Worm (Caenorhabditis elegans) whole organism, mixed stage, embryonic: Measurements from ENCODE around the gene pgl-1.

Experiments
- ceh-43 ChIP-seq: fragments of 200-800 bp; sonication (Bioruptor generic); optimal IDR thresholded peaks from 2 replicates; lab custom pipeline; 2018; ENCODE audit warnings: mild to moderate bottlenecking, missing genetic modification characterization, moderate library complexity, missing compliant biosample characterization
- ces-1 ChIP-seq: fragments of 150-350 bp; optimal IDR thresholded peaks from 2 replicates; lab custom pipeline; 2014; ENCODE audit warnings: missing biosample characterization, missing genetic modification reagents, missing genetic modification characterization
- elt-1 ChIP-seq: sonication (generic microtip); optimal IDR thresholded peaks from 2 replicates; lab custom pipeline; 2017; ENCODE audit warnings: missing genetic modification characterization, mild to moderate bottlenecking, missing compliant biosample characterization, antibody characterized with exemption, moderate library complexity, borderline replicate concordance; ENCODE audit not compliant: insufficient read depth
- elt-3 ChIP-seq: fragments of 150-350 bp; optimal IDR thresholded peaks from 2 replicates; lab custom pipeline; 2014; ENCODE audit warnings: missing biosample characterization, missing genetic modification characterization
- mab-5 ChIP-seq: fragments of 150-350 bp; optimal IDR thresholded peaks from 2 replicates; lab custom pipeline; 2014; ENCODE audit warnings: missing biosample characterization, missing genetic modification characterization
- mep-1 ChIP-seq: fragments of 150-350 bp; optimal IDR thresholded peaks from 2 replicates; lab custom pipeline; 2017; ENCODE audit warnings: missing biosample characterization, missing genetic modification reagents, missing genetic modification characterization, inconsistent platforms
- mls-2 ChIP-seq: sonication (generic microtip); optimal IDR thresholded peaks from 2 replicates; lab custom pipeline; 2016; ENCODE audit warnings: mild to moderate bottlenecking, missing genetic modification characterization, moderate library complexity, missing compliant biosample characterization
- nhr-12 ChIP-seq: fragments of 150-350 bp; optimal IDR thresholded peaks from 2 replicates; lab custom pipeline; 2014; ENCODE audit warnings: missing biosample characterization, missing genetic modification characterization
- nhr-237 ChIP-seq: fragments of 150-350 bp; optimal IDR thresholded peaks from 2 replicates; lab custom pipeline; 2014; ENCODE audit warnings: missing biosample characterization, missing genetic modification characterization
- nhr-76 ChIP-seq: sonication (generic microtip); optimal IDR thresholded peaks from 2 replicates; lab custom pipeline; 2017; ENCODE audit warnings: missing biosample characterization, missing genetic modification characterization
- snpc-4 ChIP-seq: fragments of 150-350 bp; optimal IDR thresholded peaks from 2 replicates; lab custom pipeline; 2014; ENCODE audit warnings: missing biosample characterization, missing genetic modification characterization
- sptf-1 ChIP-seq: sonication (generic microtip); optimal IDR thresholded peaks from 2 replicates; lab custom pipeline; 2017; ENCODE audit warnings: mild to moderate bottlenecking, missing genetic modification characterization, moderate library complexity, missing compliant biosample characterization
- ztf-11 ChIP-seq: fragments of 150-350 bp; optimal IDR thresholded peaks from 2 replicates; lab custom pipeline; 2014; ENCODE audit warnings: missing biosample characterization, missing genetic modification characterization

- TF ChIP-seq nhr-76 (tag; lab: Kevin White, UChicago): no peak
- TF ChIP-seq sptf-1 (tag; lab: Kevin White, UChicago): no peak
- no peak for TF ChIP-seq mls-2 (tag; lab: Kevin White, UChicago)
- TF ChIP-seq nhr-12 (tag; lab: Kevin White, UChicago): no peak
- TF ChIP-seq ces-1 (GFP tag; lab: Kevin White, UChicago): no peak
- TF ChIP-seq mab-5 (tag; lab: Kevin White, UChicago): no peak
- TF ChIP-seq mep-1: no peak
- no peak for TF ChIP-seq ztf-11 (tag; lab: Kevin White, UChicago)
- no peak for TF ChIP-seq snpc-4
- no peak for TF ChIP-seq nhr-237 (tag; lab: Kevin White, UChicago)
- TF ChIP-seq elt-3: no peak
- no peak for TF ChIP-seq ceh-43 (GFP tag; lab: Kevin White, UChicago)
- TF ChIP-seq elt-1 (tag; lab: Kevin White, UChicago): no peak
These were observed 12.6 kb downstream of the pgl-1 start, which contains the start of gene B0478.3 for ce11 chrIV:6964508-6964907.
